Worm (Caenorhabditis elegans): ENCODE measurements around the gene T26E4.10.
"Not testable (repeated sequence)": the region's sequence is repeated elsewhere in the genome, so short reads cannot be mapped to it uniquely, and the experiment has no call there.

The T26E4.10 gene

ce11 chrV:15748343-15748742 lies 49.7 kb downstream of the T26E4.10 start, which contains the start of gene T23D5.8:
TSS of gene T23D5.8 (minus strand) at chrV:15748443.
- not testable (repeated sequence) for TF ChIP-seq lsl-1 (GFP tag; optimal IDR thresholded peaks at IDR 0.05); rpc-1 (optimal IDR thresholded peaks at IDR 0.05); rpc-1 (tag; optimal IDR thresholded peaks at IDR 0.05); F57C9.4 (tag; optimal IDR thresholded peaks at IDR 0.05)
